Worm (Caenorhabditis elegans): Measurements from ENCODE around the gene F07E5.7.

The F07E5.7 gene

DNA sequence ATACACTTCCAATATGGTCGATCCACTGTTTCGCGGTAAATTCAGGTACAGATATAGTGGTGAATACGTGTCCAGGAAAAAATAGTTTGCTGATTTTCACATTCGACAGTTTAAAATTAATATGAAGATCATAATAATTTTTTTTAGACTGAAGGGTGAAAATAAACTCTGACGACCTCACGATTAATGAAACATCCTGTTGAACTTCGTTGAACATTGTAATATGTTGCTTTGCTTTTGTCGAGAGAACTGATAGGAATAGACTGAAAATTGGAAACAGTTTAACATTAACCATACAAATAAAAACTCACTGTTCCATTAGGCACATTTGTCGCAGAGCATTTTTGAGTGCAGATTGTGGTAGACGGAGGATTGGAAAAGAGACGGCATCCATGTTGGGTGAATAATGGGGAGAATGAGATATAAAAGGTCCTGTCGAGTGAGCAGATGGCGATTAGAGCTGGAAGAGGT lies 22.2 kb upstream of the F07E5.7 start, which contains the start of gene fbxb-37:
TSS of gene fbxb-37 (minus strand) at position 421 of the 471 bp plus-strand sequence.
- TF ChIP-seq mep-1 (tag; optimal IDR thresholded peaks at IDR 0.05) (no peak), unc-62 (GFP tag; optimal IDR thresholded peaks at IDR 0.05 in 1 of 2) (peak in 1 of 2 experiments; percentile 92), unc-62 (tag; optimal IDR thresholded peaks at IDR 0.05) (no peak)

ce11 chrII:2091972-2092371 lies 20.6 kb upstream of the F07E5.7 start, which contains the start of gene T16A1.10:
T16A1.10 (minus strand) TSS chrII:2092094.
- TF ChIP-seq unc-62 (GFP tag; optimal IDR thresholded peaks at IDR 0.05 in 1 of 2), result peak in 1 of 2 experiments; percentile 11
- TF ChIP-seq unc-62 (tag; optimal IDR thresholded peaks at IDR 0.05), result no peak
- TF ChIP-seq ceh-82 (tag; optimal IDR thresholded peaks at IDR 0.05), result no peak

DNA sequence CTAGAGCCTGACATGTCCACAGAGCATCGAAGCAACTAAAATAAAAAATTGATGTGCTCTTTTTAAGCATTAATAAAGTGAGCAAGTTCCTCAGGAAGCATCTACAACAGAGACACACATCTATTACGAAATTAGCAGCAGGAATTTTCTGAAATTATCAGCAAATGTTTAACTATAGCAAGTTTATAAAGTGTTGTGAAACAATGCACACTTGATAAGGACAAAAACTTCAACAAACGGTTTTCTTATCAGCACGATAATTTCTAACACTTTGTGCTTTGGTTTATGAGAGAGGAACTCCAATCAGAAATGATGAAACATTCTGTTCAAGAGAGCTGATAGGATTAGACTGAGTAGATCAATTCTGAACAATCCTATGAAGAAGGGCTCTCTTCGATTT lies 19.3 kb upstream of the F07E5.7 start, which contains the start of gene trpl-5:
TSS of gene trpl-5 (minus strand) at position 32 of the 400 bp plus-strand sequence.
- no peak for TF ChIP-seq ces-1 (GFP tag; optimal IDR thresholded peaks at IDR 0.05)
- TF ChIP-seq php-3 (GFP tag; IDR thresholded peaks at IDR 0.05), result peak; percentile 44; the same call in 1 of the 2 replicates
- peak; percentile 43 for TF ChIP-seq hlh-11 (tag; optimal IDR thresholded peaks at IDR 0.05)
- peak; percentile 82 for TF ChIP-seq nhr-28 (tag; optimal IDR thresholded peaks at IDR 0.05)
- TF ChIP-seq nhr-77 (tag; optimal IDR thresholded peaks at IDR 0.05), result peak; percentile 65
- TF ChIP-seq lin-39 (tag; optimal IDR thresholded peaks at IDR 0.05), result no peak
- peak; percentile 70 for TF ChIP-seq dmd-6 (GFP tag; IDR thresholded peaks at IDR 0.05)
- peak; percentile 99 for TF ChIP-seq pqm-1 (tag; optimal IDR thresholded peaks at IDR 0.05)
- peak; percentile 72; the same call in 1 of the 2 replicates for TF ChIP-seq lin-1 (GFP tag; IDR thresholded peaks at IDR 0.05)
- no peak for TF ChIP-seq jun-1 (tag; optimal IDR thresholded peaks at IDR 0.05)
- no peak for TF ChIP-seq ceh-28 (tag; optimal IDR thresholded peaks at IDR 0.05)

DNA sequence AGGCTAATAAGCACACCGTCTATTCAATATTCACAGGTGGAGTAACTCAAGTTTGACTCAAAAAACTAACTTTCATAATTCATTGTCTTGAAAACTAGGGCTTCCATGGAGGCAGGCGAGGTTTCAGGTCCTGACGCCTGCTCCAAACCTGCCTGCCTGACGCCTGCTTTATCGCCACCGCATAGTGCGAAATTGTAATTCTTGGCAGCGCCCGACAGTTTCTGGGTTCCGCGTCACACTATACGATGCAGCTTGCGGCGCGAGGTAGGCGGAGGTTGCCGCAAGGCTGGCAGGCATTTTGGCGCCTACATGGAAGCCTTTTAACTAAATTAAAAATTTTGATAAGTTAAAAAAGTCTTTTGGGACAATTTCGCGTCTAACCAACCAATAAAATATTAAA lies 15.9 kb upstream of the F07E5.7 start:
- TF ChIP-seq nhr-237 (tag; optimal IDR thresholded peaks at IDR 0.05) (no peak), lin-38 (GFP tag; IDR thresholded peaks at IDR 0.05) (no peak), set-16 (GFP tag; IDR thresholded peaks at IDR 0.05) (peak; percentile 56; the same call in 1 of the 2 replicates), spr-1 (tag; optimal IDR thresholded peaks at IDR 0.05) (no peak)

- TF ChIP-seq T20F7.1 (GFP tag; optimal IDR thresholded peaks at IDR 0.05), result no peak
- no peak for TF ChIP-seq ces-1 (GFP tag; optimal IDR thresholded peaks at IDR 0.05)
- TF ChIP-seq ZK337.2 (GFP tag; IDR thresholded peaks at IDR 0.05), result peak; percentile 37; the same call in 1 of the 2 replicates
- peak; percentile 74 for TF ChIP-seq aha-1 (tag)
Observed at ce11 chrII:2083726-2084179, 12.4 kb upstream of the F07E5.7 start, which contains the start of the genes T16A1.5 and fbxc-49. T16A1.5 (minus strand) TSS chrII:2083826. fbxc-49 (plus strand) TSS chrII:2084129.

- TF ChIP-seq nhr-111 (GFP tag; optimal IDR thresholded peaks at IDR 0.05), result no peak
- TF ChIP-seq arid-1 (GFP tag; conservative IDR thresholded peaks at IDR 0.05), result no peak
- TF ChIP-seq lir-3 (tag; optimal IDR thresholded peaks at IDR 0.05), result no peak
- TF ChIP-seq nhr-42 (GFP tag; IDR thresholded peaks at IDR 0.05), result no peak
- TF ChIP-seq Y5F2A.4 (GFP tag; optimal IDR thresholded peaks at IDR 0.05), result no peak
- TF ChIP-seq nhr-6 (tag; optimal IDR thresholded peaks at IDR 0.05), result no peak
- TF ChIP-seq Y48G9A.11 (GFP tag; IDR thresholded peaks at IDR 0.05), result no peak
- no peak for TF ChIP-seq F10B5.3 (tag; optimal IDR thresholded peaks at IDR 0.05)
- TF ChIP-seq nhr-102 (tag; optimal IDR thresholded peaks at IDR 0.05), result no peak
- no peak for TF ChIP-seq hlh-30 (tag; optimal IDR thresholded peaks at IDR 0.05; ENCODE audit: insufficient read depth)
- no peak for TF ChIP-seq hmg-1.1 (GFP tag; IDR thresholded peaks at IDR 0.05)
Observed at ce11 chrII:2081257-2081656, 9.9 kb upstream of the F07E5.7 start, which contains the start of gene T16A1.4. T16A1.4 (plus strand) TSS chrII:2081557.
